Fruit fly (Drosophila melanogaster): Measurements from ENCODE around the gene Glos.
A peak's percentile ranks its signal among the peaks of the same experiment; 100 is the strongest.

dm6 chrX:3931669-3932068 lies 4.6 kb upstream of the Glos start:
- peak; percentile 16 for TF ChIP-seq rgr (GFP tag; optimal IDR thresholded peaks at IDR 0.05)
- no peak for TF ChIP-seq N (GFP tag; optimal IDR thresholded peaks at IDR 0.05)
- no peak for TF ChIP-seq Rel (GFP tag; optimal IDR thresholded peaks at IDR 0.05)
- no peak for TF ChIP-seq Rel (tag; optimal IDR thresholded peaks at IDR 0.05)
- TF ChIP-seq usp (GFP tag; optimal IDR thresholded peaks at IDR 0.05) = no peak
- no peak for TF ChIP-seq pan (optimal IDR thresholded peaks at IDR 0.05)
- TF ChIP-seq Hr78 (GFP tag; optimal IDR thresholded peaks at IDR 0.05) = no peak
- peak; percentile 30 for TF ChIP-seq h (GFP tag; optimal IDR thresholded peaks at IDR 0.05)
- peak; percentile 5 for TF ChIP-seq Sp1 (GFP tag; optimal IDR thresholded peaks at IDR 0.05)
- no peak for TF ChIP-seq Dfd (GFP tag; optimal IDR thresholded peaks at IDR 0.05)
- TF ChIP-seq brk (GFP tag; optimal IDR thresholded peaks at IDR 0.05) = no peak
- TF ChIP-seq CrebA (GFP tag; optimal IDR thresholded peaks at IDR 0.05; ENCODE audit: borderline replicate concordance) = no peak

Data from whole organism, wandering third instar larva.